Worm (Caenorhabditis elegans) whole organism, L1 larva: ENCODE results near the gene F26F12.4.

Experiments used
- C34B4.2 ChIP-seq: sonication (generic microtip); optimal IDR thresholded peaks from 2 replicates; lab custom pipeline; 2017; ENCODE audit warnings: mild to moderate bottlenecking, missing genetic modification characterization, missing compliant biosample characterization
- F16B12.6 ChIP-seq: fragments of 150-350 bp; optimal IDR thresholded peaks from 2 replicates; lab custom pipeline; 2014; ENCODE audit warnings: missing biosample characterization, missing genetic modification characterization
- Y116A8C.19 ChIP-seq: sonication (generic microtip); optimal IDR thresholded peaks from 2 replicates; lab custom pipeline; 2016; ENCODE audit warnings: missing compliant biosample characterization, missing genetic modification characterization, borderline replicate concordance
- alr-1 ChIP-seq: fragments of 200-800 bp; sonication (Bioruptor generic); optimal IDR thresholded peaks from 2 replicates; lab custom pipeline; 2018; ENCODE audit warnings: borderline replicate concordance, mild to moderate bottlenecking, missing genetic modification characterization, missing compliant biosample characterization
- aly-2 ChIP-seq: fragments of 150-350 bp; optimal IDR thresholded peaks from 2 replicates; lab custom pipeline; 2014; ENCODE audit warnings: missing biosample characterization, missing genetic modification characterization
- ama-1 ChIP-seq: fragments of 150-350 bp; optimal IDR thresholded peaks from 2 replicates; lab custom pipeline; 2014
- ceh-63 ChIP-seq: fragments of 200-800 bp; sonication (Bioruptor generic); optimal IDR thresholded peaks from 2 replicates; lab custom pipeline; 2018; ENCODE audit warnings: mild to moderate bottlenecking, missing genetic modification characterization, missing compliant biosample characterization
- ceh-8 ChIP-seq: fragments of 200-800 bp; sonication (Bioruptor generic); optimal IDR thresholded peaks from 2 replicates; lab custom pipeline; 2018; ENCODE audit warnings: mild to moderate bottlenecking, missing genetic modification characterization, moderate library complexity, missing compliant biosample characterization
- ceh-82 ChIP-seq, 3 experiments: fragments of 150-350 bp in 1 of 3; sonication (generic microtip) in 2 of 3; optimal IDR thresholded peaks; 2 replicates each; lab custom pipeline; 2014 to 2017; ENCODE audit warnings: missing biosample characterization in 3 of 3, missing genetic modification characterization in 3 of 3
- ceh-88 ChIP-seq: fragments of 200-800 bp; sonication (Bioruptor generic); IDR thresholded peaks from 2 replicates; pipeline ENCODE4 v1.3.6; 2022; ENCODE audit warnings: missing genetic modification characterization, missing compliant biosample characterization
- dpl-1 ChIP-seq, 3 experiments: fragments of 150-350 bp in 2 of 3; sonication (generic microtip) in 1 of 3; optimal IDR thresholded peaks; 2 replicates each; lab custom pipeline; 2014 to 2017; ENCODE audit warnings: missing biosample characterization in 3 of 3, missing genetic modification characterization in 3 of 3, missing genetic modification reagents in 3 of 3
- efl-1 ChIP-seq, 4 experiments: fragments of 150-350 bp; optimal IDR thresholded peaks in 3 of 4; peaks in 1 of 4; 1 replicate in 1 of 4; 2 replicates in 3 of 4; lab custom pipeline; 2014; ENCODE audit warnings: missing biosample characterization in 2 of 4, missing genetic modification characterization in 2 of 4, missing genetic modification reagents in 2 of 4
- efl-3 ChIP-seq: fragments of 200-800 bp; sonication (Bioruptor generic); optimal IDR thresholded peaks from 2 replicates; lab custom pipeline; 2018; ENCODE audit warnings: mild to moderate bottlenecking, missing genetic modification characterization, missing compliant biosample characterization
- egl-13 ChIP-seq: sonication (generic microtip); optimal IDR thresholded peaks from 2 replicates; lab custom pipeline; 2016; ENCODE audit warnings: missing genotype, missing genetic modification reagents, missing genetic modification characterization, missing compliant biosample characterization
- egl-27 ChIP-seq, 2 experiments: fragments of 150-350 bp in 1 of 2; sonication (generic microtip); optimal IDR thresholded peaks; 3 replicates each; lab custom pipeline; 2017 to 2018; ENCODE audit warnings: missing biosample characterization in 2 of 2, missing genetic modification characterization in 2 of 2, missing genetic modification reagents in 2 of 2
- fkh-10 ChIP-seq: sonication (generic microtip); optimal IDR thresholded peaks from 2 replicates; lab custom pipeline; 2017; ENCODE audit warnings: missing biosample characterization, missing genetic modification reagents, missing genetic modification characterization
- fkh-4 ChIP-seq: sonication (generic microtip); optimal IDR thresholded peaks from 2 replicates; lab custom pipeline; 2016; ENCODE audit warnings: missing compliant biosample characterization, missing genetic modification characterization, borderline replicate concordance
- fkh-8 ChIP-seq: sonication (generic microtip); optimal IDR thresholded peaks from 2 replicates; lab custom pipeline; 2016; ENCODE audit warnings: mild to moderate bottlenecking, missing genetic modification characterization, missing compliant biosample characterization
- grh-1 ChIP-seq: fragments of 200-800 bp; sonication (Bioruptor generic); IDR thresholded peaks from 2 replicates; pipeline ENCODE4 v1.3.6; 2022; ENCODE audit warnings: missing genetic modification reagents, missing genetic modification characterization, missing compliant biosample characterization
- isw-1 ChIP-seq: fragments of 200-800 bp; sonication (Bioruptor generic); IDR thresholded peaks from 2 replicates; pipeline ENCODE4 v1.3.6; 2022; ENCODE audit warnings: missing genetic modification characterization, missing compliant biosample characterization
- jun-1 ChIP-seq: fragments of 150-350 bp; optimal IDR thresholded peaks from 2 replicates; lab custom pipeline; 2014; ENCODE audit warnings: missing biosample characterization, missing genetic modification reagents, missing genetic modification characterization
- lin-15B ChIP-seq: fragments of 150-350 bp; sonication (generic microtip); optimal IDR thresholded peaks from 3 replicates; lab custom pipeline; 2014; ENCODE audit warnings: missing biosample characterization, missing genetic modification characterization
- lin-35 ChIP-seq, 2 experiments: fragments of 150-350 bp; optimal IDR thresholded peaks; 2 replicates each; lab custom pipeline; 2014; ENCODE audit warnings: missing biosample characterization in 2 of 2, missing genetic modification characterization in 2 of 2, missing genetic modification reagents in 2 of 2
- lin-39 ChIP-seq: fragments of 150-350 bp; optimal IDR thresholded peaks from 2 replicates; lab custom pipeline; 2014; ENCODE audit warnings: missing biosample characterization, missing genetic modification reagents, missing genetic modification characterization
- mab-9 ChIP-seq: fragments of 200-800 bp; sonication (Bioruptor generic); IDR thresholded peaks from 2 replicates; pipeline ENCODE4 v1.3.6; 2022; ENCODE audit warnings: missing genetic modification reagents, missing genetic modification characterization, missing compliant biosample characterization
- mdl-1 ChIP-seq, 2 experiments: fragments of 150-350 bp; optimal IDR thresholded peaks; 2 replicates each; lab custom pipeline; 2014 to 2017; ENCODE audit warnings: missing biosample characterization in 2 of 2, missing genetic modification characterization in 2 of 2, inconsistent platforms in 1 of 2
- mef-2 ChIP-seq: fragments of 150-350 bp; optimal IDR thresholded peaks from 2 replicates; lab custom pipeline; 2014; ENCODE audit warnings: missing biosample characterization, missing genetic modification characterization
- mep-1 ChIP-seq: fragments of 150-350 bp; optimal IDR thresholded peaks from 2 replicates; lab custom pipeline; 2014; ENCODE audit warnings: missing biosample characterization, missing genetic modification characterization
- nhr-19 ChIP-seq: fragments of 200-800 bp; sonication (Bioruptor generic); conservative IDR thresholded peaks from 2 replicates; pipeline ENCODE4 v1.3.6; 2022; ENCODE audit warnings: missing genetic modification characterization, missing compliant biosample characterization
- nhr-237 ChIP-seq: fragments of 150-350 bp; optimal IDR thresholded peaks from 2 replicates; lab custom pipeline; 2014; ENCODE audit warnings: missing biosample characterization, missing genetic modification characterization
- nhr-28 ChIP-seq: fragments of 150-350 bp; optimal IDR thresholded peaks from 2 replicates; lab custom pipeline; 2014; ENCODE audit warnings: missing biosample characterization, missing genetic modification characterization
- nhr-47 ChIP-seq: sonication (generic microtip); optimal IDR thresholded peaks from 2 replicates; lab custom pipeline; 2016; ENCODE audit warnings: mild to moderate bottlenecking, missing genetic modification characterization, moderate library complexity, missing compliant biosample characterization
- nhr-76 ChIP-seq: sonication (generic microtip); optimal IDR thresholded peaks from 2 replicates; lab custom pipeline; 2017; ENCODE audit warnings: missing biosample characterization, missing genetic modification characterization
- pag-3 ChIP-seq: sonication (generic microtip); optimal IDR thresholded peaks from 2 replicates; lab custom pipeline; 2017; ENCODE audit warnings: missing genetic modification characterization, mild to moderate bottlenecking, missing compliant biosample characterization, antibody characterized with exemption, borderline replicate concordance; ENCODE audit not compliant: insufficient read depth
- pax-3 ChIP-seq: fragments of 200-800 bp; sonication (Bioruptor generic); optimal IDR thresholded peaks from 2 replicates; lab custom pipeline; 2018; ENCODE audit warnings: mild to moderate bottlenecking, missing genetic modification characterization, moderate library complexity, missing compliant biosample characterization
- pqm-1 ChIP-seq: sonication (generic microtip); optimal IDR thresholded peaks from 3 replicates; lab custom pipeline; 2017; ENCODE audit warnings: missing biosample characterization, missing genetic modification characterization
- snu-23 ChIP-seq: sonication (generic microtip); optimal IDR thresholded peaks from 2 replicates; lab custom pipeline; 2016; ENCODE audit warnings: missing genetic modification characterization, missing compliant biosample characterization
- sptf-1 ChIP-seq: fragments of 150-350 bp; optimal IDR thresholded peaks from 2 replicates; lab custom pipeline; 2014; ENCODE audit warnings: missing biosample characterization, missing genetic modification characterization
- swsn-7 ChIP-seq: sonication (generic microtip); optimal IDR thresholded peaks from 2 replicates; lab custom pipeline; 2016; ENCODE audit warnings: missing genetic modification characterization, missing compliant biosample characterization
- tlp-1 ChIP-seq: fragments of 150-350 bp; optimal IDR thresholded peaks from 2 replicates; lab custom pipeline; 2014; ENCODE audit warnings: missing biosample characterization, missing genetic modification characterization
- unc-30 ChIP-seq: sonication (generic microtip); optimal IDR thresholded peaks from 2 replicates; lab custom pipeline; 2017; ENCODE audit warnings: missing biosample characterization, missing genetic modification characterization
- unc-62 ChIP-seq: fragments of 150-350 bp; optimal IDR thresholded peaks from 2 replicates; lab custom pipeline; 2014; ENCODE audit warnings: missing biosample characterization, missing genetic modification reagents, missing genetic modification characterization
- unc-86 ChIP-seq: sonication (generic microtip); optimal IDR thresholded peaks from 2 replicates; lab custom pipeline; 2016; ENCODE audit warnings: missing genetic modification characterization, missing compliant biosample characterization
- unc-98 ChIP-seq: fragments of 200-800 bp; sonication (Bioruptor generic); IDR thresholded peaks from 2 replicates; pipeline ENCODE4 v1.3.6; 2022; ENCODE audit warnings: missing genetic modification characterization, missing compliant biosample characterization
- vab-15 ChIP-seq: sonication (generic microtip); optimal IDR thresholded peaks from 2 replicates; lab custom pipeline; 2017; ENCODE audit warnings: missing genotype, mild to moderate bottlenecking, missing genetic modification characterization, missing compliant biosample characterization
- xbp-1 ChIP-seq: sonication (generic microtip); optimal IDR thresholded peaks from 2 replicates; lab custom pipeline; 2016; ENCODE audit warnings: missing genetic modification characterization, missing compliant biosample characterization
- zip-4 ChIP-seq: fragments of 200-800 bp; sonication (Bioruptor generic); optimal IDR thresholded peaks from 2 replicates; lab custom pipeline; 2018; ENCODE audit warnings: mild to moderate bottlenecking, missing genetic modification characterization, moderate library complexity, missing compliant biosample characterization
- ztf-11 ChIP-seq, 2 experiments: sonication (generic microtip); optimal IDR thresholded peaks; 2 replicates each; lab custom pipeline; 2016 to 2017; ENCODE audit warnings: missing genetic modification characterization in 2 of 2, missing biosample characterization in 1 of 2, missing compliant biosample characterization in 1 of 2
- ztf-4 ChIP-seq: fragments of 150-350 bp; optimal IDR thresholded peaks from 2 replicates; lab custom pipeline; 2014; ENCODE audit warnings: missing biosample characterization, missing genetic modification characterization

Gene F26F12.4

DNA sequence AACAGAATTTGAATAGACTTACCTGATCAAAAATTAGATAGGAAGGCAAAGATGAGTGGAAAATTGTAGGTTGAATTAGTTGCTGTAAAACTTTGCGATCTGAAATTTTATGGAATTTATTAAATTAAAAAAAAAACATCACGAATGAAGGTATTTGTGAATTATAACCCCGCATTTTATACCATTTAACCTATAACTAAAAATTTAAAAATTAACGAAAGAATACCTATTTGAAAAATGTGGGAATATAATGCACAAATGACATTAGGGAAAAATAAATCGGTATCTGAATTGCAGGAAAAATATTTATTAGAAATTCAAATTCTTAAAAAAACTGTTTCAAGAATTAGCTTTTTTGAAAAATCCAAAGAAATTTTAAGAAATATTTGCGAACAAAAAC, at the start of gene F26F12.4:
Gene F26F12.4 (minus strand): TSS at position 101 of the 400 bp plus-strand sequence.
- TF ChIP-seq efl-3 (GFP tag; lab: Kevin White, UChicago) (no peak), snu-23 (no peak), swsn-7 (no peak), ztf-11 (tag; optimal IDR thresholded peaks at IDR 0.05; lab: Kevin White, UChicago) (no peak), egl-13 (tag; lab: Kevin White, UChicago) (no peak), vab-15 (tag; lab: Kevin White, UChicago) (no peak)

ce11 chrV:5917707-5918106, 48.6 kb upstream of the F26F12.4 start, which contains the start of gene lrpr-1:
lrpr-1 (minus strand) TSS chrV:5917891.
- TF ChIP-seq lin-35 (GFP tag; optimal IDR thresholded peaks at IDR 0.05; lab: Kevin White, UChicago) (peak; percentile 99), nhr-237 (tag; lab: Kevin White, UChicago) (peak; percentile 45), alr-1 (no peak), aly-2 (tag; lab: Kevin White, UChicago) (peak; percentile 68), pqm-1 (no peak), unc-98 (GFP tag; lab: Robert Waterston, UW) (peak; percentile 92), egl-13 (tag; lab: Kevin White, UChicago) (peak; percentile 96), ceh-88 (peak; percentile 71; the same call in 1 of the 2 replicates), pag-3 (tag; lab: Kevin White, UChicago) (no peak), nhr-47 (peak; percentile 97), mef-2 (tag; lab: Kevin White, UChicago) (no peak), ceh-63 (GFP tag; lab: Kevin White, UChicago) (peak; percentile 92), ceh-8 (GFP tag; lab: Kevin White, UChicago) (peak; percentile 77), unc-62 (GFP tag; lab: Kevin White, UChicago) (no peak), egl-27 (tag; optimal IDR thresholded peaks at IDR 0.05; lab: Kevin White, UChicago) (no peak), nhr-76 (tag; lab: Kevin White, UChicago) (no peak), efl-1 (optimal IDR thresholded peaks at IDR 0.05; lab: Kevin White, UChicago) (peak; percentile 99), efl-1 (GFP tag; optimal IDR thresholded peaks at IDR 0.05 in 1 of 2; lab: Kevin White, UChicago) (peak; percentile 98 to 100), pax-3 (peak; percentile 97), dpl-1 (GFP tag; optimal IDR thresholded peaks at IDR 0.05; lab: Kevin White, UChicago) (peak; percentile 97 to 99 (median 98)), lin-39 (tag; lab: Kevin White, UChicago) (peak; percentile 69), isw-1 (GFP tag; lab: Robert Waterston, UW) (peak; percentile 86), swsn-7 (peak; percentile 93), fkh-4 (tag; lab: Kevin White, UChicago) (peak; percentile 100), Y116A8C.19 (peak; percentile 96), ama-1 (lab: Kevin White, UChicago) (no peak), unc-86 (tag; lab: Kevin White, UChicago) (peak; percentile 86), jun-1 (tag; lab: Kevin White, UChicago) (peak; percentile 57), sptf-1 (tag; lab: Kevin White, UChicago) (no peak), F16B12.6 (tag; lab: Kevin White, UChicago) (peak; percentile 46), C34B4.2 (peak; percentile 32), xbp-1 (tag; lab: Kevin White, UChicago) (peak; percentile 96), efl-3 (GFP tag; lab: Kevin White, UChicago) (peak; percentile 90), tlp-1 (tag; lab: Kevin White, UChicago) (no peak), ceh-82 (tag; optimal IDR thresholded peaks at IDR 0.05; lab: Kevin White, UChicago) (peak; percentile 71 to 82 (median 78)), mep-1 (peak; percentile 72), vab-15 (tag; lab: Kevin White, UChicago) (peak; percentile 43), fkh-10 (peak; percentile 24), zip-4 (GFP tag; lab: Kevin White, UChicago) (peak; percentile 86), mdl-1 (tag; optimal IDR thresholded peaks at IDR 0.05; lab: Kevin White, UChicago) (peak in 1 of 2 experiments; percentile 68), nhr-19 (GFP tag; lab: Robert Waterston, UW) (peak; percentile 93), ztf-11 (tag; optimal IDR thresholded peaks at IDR 0.05; lab: Kevin White, UChicago) (peak in 1 of 2 experiments; percentile 99), unc-30 (tag; lab: Kevin White, UChicago) (no peak), fkh-8 (tag; lab: Kevin White, UChicago) (peak; percentile 86), mab-9 (peak; percentile 91), ztf-4 (tag; lab: Kevin White, UChicago) (no peak), lin-15B (tag; lab: Kevin White, UChicago) (peak; percentile 56), grh-1 (GFP tag; lab: Robert Waterston, UW) (peak; percentile 88), nhr-28 (tag; lab: Kevin White, UChicago) (no peak)
